Worm (Caenorhabditis elegans) whole organism, L1 larva: ENCODE measurements around the gene btb-14.

Experiments
- ceh-82 ChIP-seq, 3 experiments: fragments of 150-350 bp in 1 of 3; sonication (generic microtip) in 2 of 3; optimal IDR thresholded peaks; 2 replicates each; lab custom pipeline; 2014 to 2017; ENCODE audit warnings: missing biosample characterization in 3 of 3, missing genetic modification characterization in 3 of 3
- dpl-1 ChIP-seq, 3 experiments: fragments of 150-350 bp in 2 of 3; sonication (generic microtip) in 1 of 3; optimal IDR thresholded peaks; 2 replicates each; lab custom pipeline; 2014 to 2017; ENCODE audit warnings: missing biosample characterization in 3 of 3, missing genetic modification characterization in 3 of 3, missing genetic modification reagents in 3 of 3
- lin-35 ChIP-seq, 2 experiments: fragments of 150-350 bp; optimal IDR thresholded peaks; 2 replicates each; lab custom pipeline; 2014; ENCODE audit warnings: missing biosample characterization in 2 of 2, missing genetic modification characterization in 2 of 2, missing genetic modification reagents in 2 of 2
- lin-39 ChIP-seq: fragments of 150-350 bp; optimal IDR thresholded peaks from 2 replicates; lab custom pipeline; 2014; ENCODE audit warnings: missing biosample characterization, missing genetic modification reagents, missing genetic modification characterization
- mdl-1 ChIP-seq, 2 experiments: fragments of 150-350 bp; optimal IDR thresholded peaks; 2 replicates each; lab custom pipeline; 2014 to 2017; ENCODE audit warnings: missing biosample characterization in 2 of 2, missing genetic modification characterization in 2 of 2, inconsistent platforms in 1 of 2
- snpc-4 ChIP-seq: fragments of 150-350 bp; optimal IDR thresholded peaks from 2 replicates; lab custom pipeline; 2014; ENCODE audit warnings: missing biosample characterization, missing genetic modification characterization
- sox-4 ChIP-seq: sonication (generic microtip); optimal IDR thresholded peaks from 2 replicates; lab custom pipeline; 2016; ENCODE audit warnings: missing genetic modification characterization, missing compliant biosample characterization
- ztf-11 ChIP-seq, 2 experiments: sonication (generic microtip); optimal IDR thresholded peaks; 2 replicates each; lab custom pipeline; 2016 to 2017; ENCODE audit warnings: missing genetic modification characterization in 2 of 2, missing biosample characterization in 1 of 2, missing compliant biosample characterization in 1 of 2

- TF ChIP-seq lin-39 (tag; lab: Kevin White, UChicago) (no peak), snpc-4 (tag; lab: Kevin White, UChicago) (no peak), lin-35 (GFP tag; optimal IDR thresholded peaks at IDR 0.05; lab: Kevin White, UChicago) (no peak), sox-4 (tag; lab: Kevin White, UChicago) (no peak), ceh-82 (tag; optimal IDR thresholded peaks at IDR 0.05; lab: Kevin White, UChicago) (no peak), mdl-1 (tag; optimal IDR thresholded peaks at IDR 0.05; lab: Kevin White, UChicago) (no peak), ztf-11 (tag; optimal IDR thresholded peaks at IDR 0.05; lab: Kevin White, UChicago) (no peak), dpl-1 (GFP tag; optimal IDR thresholded peaks at IDR 0.05; lab: Kevin White, UChicago) (no peak)
Observed at ce11 chrII:12414805-12415204, 31.5 kb downstream of the btb-14 start, which contains the start of gene Y57A10C.11.
